Fruit fly (Drosophila melanogaster) whole organism: ENCODE results near the gene Cht7.
A peak's percentile ranks its signal among the peaks of the same experiment; 100 is the strongest.

ENCODE experiments used
- CG8478 ChIP-seq: fragments of >200 bp; optimal IDR thresholded peaks from 2 replicates; lab custom pipeline; 2018; ENCODE audit warnings: inconsistent platforms
- Dll ChIP-seq: fragments of >200 bp; optimal IDR thresholded peaks from 2 replicates; lab custom pipeline; 2017
- EcR ChIP-seq, 2 experiments: fragments of >200 bp; optimal IDR thresholded peaks; 2 replicates each; lab custom pipeline; 2017; ENCODE audit warnings: missing biosample characterization in 2 of 2, missing genetic modification characterization in 2 of 2, missing genetic modification reagents in 2 of 2
- pan ChIP-seq: fragments of >200 bp; optimal IDR thresholded peaks from 2 replicates; lab custom pipeline; 2017
- psq ChIP-seq: fragments of >200 bp; optimal IDR thresholded peaks from 2 replicates; lab custom pipeline; 2017
- usp ChIP-seq: fragments of >200 bp; optimal IDR thresholded peaks from 2 replicates; lab custom pipeline; 2017; ENCODE audit warnings: missing biosample characterization, missing genetic modification characterization, mixed read lengths

Cht7 gene

DNA sequence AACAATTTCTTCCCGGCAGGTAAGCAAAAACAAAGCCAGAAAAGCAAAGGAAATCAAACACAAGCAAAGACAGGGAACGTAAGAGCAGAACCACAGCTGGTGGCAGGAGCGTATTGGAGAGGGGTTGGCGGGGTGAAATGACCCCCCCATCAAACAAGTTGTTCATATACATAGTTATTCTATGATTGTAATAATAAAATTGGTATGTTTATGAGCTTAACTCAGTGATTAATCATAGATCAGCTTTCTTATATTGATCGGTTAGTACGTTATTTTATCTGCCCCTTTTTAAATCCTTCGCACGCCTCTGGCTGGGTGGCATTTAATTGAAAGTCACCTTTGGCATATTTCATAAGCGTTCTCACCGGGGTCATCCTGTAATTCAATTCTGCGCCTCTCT, 33.3 kb downstream of the Cht7 start:
- no peak for TF ChIP-seq CG8478 (lab: Kevin White, UChicago)
- no peak for TF ChIP-seq EcR (GFP tag; optimal IDR thresholded peaks at IDR 0.05; lab: Kevin White, UChicago)
- no peak for TF ChIP-seq psq (lab: Kevin White, UChicago)
- no peak for TF ChIP-seq usp (GFP tag; lab: Kevin White, UChicago)
- no peak for TF ChIP-seq pan (lab: Kevin White, UChicago)
- TF ChIP-seq Dll (lab: Kevin White, UChicago), result no peak

DNA sequence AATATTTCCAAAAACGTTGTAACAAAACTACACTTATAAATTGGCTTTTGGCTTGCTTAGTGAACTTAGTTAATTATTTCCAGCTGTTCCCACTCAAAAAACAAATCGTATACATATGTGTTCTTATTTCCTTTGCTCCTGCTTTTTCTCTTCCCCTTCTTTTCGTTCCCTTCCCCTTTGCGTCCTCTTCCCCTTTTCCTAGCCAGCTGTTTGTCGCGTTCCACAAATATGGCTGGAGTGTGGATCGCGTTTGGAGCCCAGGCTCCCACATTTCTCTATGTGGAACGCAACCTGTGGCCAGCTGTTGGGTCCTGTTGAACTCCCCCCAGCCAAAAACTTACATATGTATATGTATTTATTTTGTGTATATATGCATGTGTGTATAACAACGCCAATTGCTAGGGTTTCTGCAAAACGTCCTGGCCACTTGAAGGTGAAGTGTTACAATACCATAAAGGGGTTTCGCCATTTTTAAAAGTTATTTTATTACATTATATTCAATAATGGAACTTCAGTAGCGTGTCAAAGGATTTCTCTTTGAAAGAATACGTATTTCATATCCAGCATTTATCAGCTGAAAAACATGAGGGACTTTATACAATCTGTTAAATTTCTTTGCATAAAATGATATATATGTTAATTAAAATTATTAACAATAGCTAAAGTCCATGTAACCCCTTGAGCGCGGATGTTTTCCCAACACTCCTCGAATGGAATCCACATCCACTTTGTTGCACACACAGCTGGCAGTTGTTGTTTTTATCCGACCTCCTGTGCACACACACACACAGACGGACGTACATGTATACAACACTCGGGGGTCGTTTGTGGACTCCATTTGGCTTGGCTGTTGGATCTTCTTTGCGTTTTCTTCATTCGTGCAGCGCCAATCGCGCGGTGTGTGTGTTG, 34.8 kb downstream of the Cht7 start:
- TF ChIP-seq usp (GFP tag; lab: Kevin White, UChicago) (no peak), Dll (lab: Kevin White, UChicago) (no peak), psq (lab: Kevin White, UChicago) (no peak), CG8478 (lab: Kevin White, UChicago) (no peak), EcR (GFP tag; optimal IDR thresholded peaks at IDR 0.05; lab: Kevin White, UChicago) (no peak), pan (lab: Kevin White, UChicago) (no peak)

dm6 chr3L:3070274-3071204, 36.2 kb downstream of the Cht7 start, which contains the start of the genes CG32486 and PAN3:
Gene CG32486 (minus strand): TSS chr3L:3070839.
Gene PAN3 (plus strand): TSS chr3L:3071133.
- TF ChIP-seq psq (lab: Kevin White, UChicago), result no peak
- TF ChIP-seq Dll (lab: Kevin White, UChicago), result no peak
- no peak for TF ChIP-seq CG8478 (lab: Kevin White, UChicago)
- TF ChIP-seq EcR (GFP tag; optimal IDR thresholded peaks at IDR 0.05; lab: Kevin White, UChicago), result no peak
- no peak for TF ChIP-seq usp (GFP tag; lab: Kevin White, UChicago)
- no peak for TF ChIP-seq pan (lab: Kevin White, UChicago)

DNA sequence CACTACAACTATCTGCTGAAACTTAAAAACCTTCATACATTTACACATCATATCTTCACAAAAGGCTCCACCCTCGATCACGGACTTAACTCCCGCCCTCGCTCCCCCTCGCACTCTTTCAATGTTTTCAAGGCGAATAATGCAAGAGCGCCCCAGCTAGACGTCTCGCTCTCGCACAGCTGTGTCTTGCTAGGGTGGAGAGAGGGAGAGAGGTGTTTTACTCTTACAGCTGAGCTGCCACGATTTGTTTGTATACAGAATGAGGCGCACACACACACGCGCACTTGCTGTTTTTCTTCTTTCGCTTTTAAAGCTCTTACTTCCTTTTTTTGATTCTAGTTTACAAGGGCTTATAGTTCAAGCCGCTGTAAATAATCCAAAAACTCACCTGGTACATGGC, 37.0 kb downstream of the Cht7 start:
- TF ChIP-seq CG8478 (lab: Kevin White, UChicago) (peak; percentile 36), EcR (GFP tag; optimal IDR thresholded peaks at IDR 0.05; lab: Kevin White, UChicago) (no peak), pan (lab: Kevin White, UChicago) (no peak), Dll (lab: Kevin White, UChicago) (no peak), usp (GFP tag; lab: Kevin White, UChicago) (no peak)

DNA sequence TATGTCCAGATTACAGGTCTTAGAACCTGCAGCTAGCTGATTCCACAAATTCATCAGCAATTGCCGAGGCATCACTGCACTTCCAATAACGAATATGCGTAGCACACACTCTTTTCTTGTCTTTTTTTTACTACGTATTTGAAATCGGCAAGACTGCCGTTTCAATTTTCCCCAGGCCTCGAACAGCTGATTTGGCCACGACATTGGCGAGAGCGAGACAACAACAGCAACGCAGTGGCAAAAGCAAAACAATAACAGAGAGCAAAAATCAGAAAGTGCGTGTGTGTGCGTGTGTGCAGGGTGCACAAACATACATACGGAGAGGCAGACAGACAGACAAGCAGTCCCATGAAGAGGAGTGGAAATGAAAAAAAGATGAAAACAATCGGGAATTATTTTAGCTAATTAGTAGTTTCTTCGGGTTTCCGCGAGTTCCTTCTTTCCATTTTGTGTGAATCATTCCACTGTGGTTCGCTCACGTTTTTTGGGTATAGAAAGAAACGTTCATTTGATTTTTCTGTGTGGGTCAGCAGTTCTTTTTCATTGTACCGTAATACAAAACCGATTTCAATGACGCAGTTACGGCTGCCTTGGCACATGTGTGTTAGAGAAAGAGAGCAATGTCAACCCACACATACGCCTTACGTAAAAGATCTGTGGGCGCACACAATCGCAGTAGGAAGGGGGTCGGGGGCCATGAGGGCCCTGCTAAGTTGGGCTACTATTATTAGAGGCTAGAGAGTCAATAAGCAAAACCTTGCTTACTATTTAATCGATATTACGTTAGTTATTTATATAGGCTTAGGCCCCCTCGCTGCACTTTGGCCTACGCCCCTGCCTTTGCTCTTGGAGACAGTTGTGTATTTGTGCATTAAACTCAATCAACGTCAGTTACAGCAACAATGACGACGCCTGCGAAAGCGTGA, 46.4 kb downstream of the Cht7 start:
- TF ChIP-seq pan (lab: Kevin White, UChicago) (no peak), CG8478 (lab: Kevin White, UChicago) (peak; percentile 7), Dll (lab: Kevin White, UChicago) (no peak), EcR (GFP tag; optimal IDR thresholded peaks at IDR 0.05; lab: Kevin White, UChicago) (no peak), psq (lab: Kevin White, UChicago) (no peak), usp (GFP tag; lab: Kevin White, UChicago) (no peak)

- TF ChIP-seq EcR (GFP tag; optimal IDR thresholded peaks at IDR 0.05; lab: Kevin White, UChicago) (peak in 1 of 2 experiments; percentile 57), usp (GFP tag; lab: Kevin White, UChicago) (no peak)
Observed at dm6 chr3L:3058970-3059883, 47.5 kb downstream of the Cht7 start.

DNA sequence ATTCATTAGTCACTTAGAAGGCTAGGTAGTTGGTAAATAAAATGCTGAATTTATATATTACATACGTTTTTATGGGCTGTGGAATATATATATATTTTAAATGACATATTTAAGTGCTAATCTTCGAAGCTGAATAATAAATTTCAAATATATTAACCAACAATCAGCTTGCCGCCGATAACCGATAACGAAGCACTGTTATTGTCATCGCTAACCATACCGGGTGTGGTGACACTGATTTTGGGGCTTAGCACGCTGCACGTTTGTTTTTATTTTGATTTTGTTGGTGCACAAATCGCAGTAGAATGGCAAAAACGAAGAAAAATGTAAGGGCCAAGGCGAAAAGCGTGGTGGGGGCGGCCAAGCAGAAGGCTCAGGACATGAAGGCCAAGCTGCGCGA, 51.9 kb downstream of the Cht7 start, which contains the start of gene CG16753:
TSS of gene CG16753 (plus strand) at position 229 of the 400 bp plus-strand sequence.
- TF ChIP-seq usp (GFP tag; lab: Kevin White, UChicago) (no peak), EcR (GFP tag; optimal IDR thresholded peaks at IDR 0.05; lab: Kevin White, UChicago) (no peak), pan (lab: Kevin White, UChicago) (no peak), Dll (lab: Kevin White, UChicago) (no peak), CG8478 (lab: Kevin White, UChicago) (no peak), psq (lab: Kevin White, UChicago) (no peak)

DNA sequence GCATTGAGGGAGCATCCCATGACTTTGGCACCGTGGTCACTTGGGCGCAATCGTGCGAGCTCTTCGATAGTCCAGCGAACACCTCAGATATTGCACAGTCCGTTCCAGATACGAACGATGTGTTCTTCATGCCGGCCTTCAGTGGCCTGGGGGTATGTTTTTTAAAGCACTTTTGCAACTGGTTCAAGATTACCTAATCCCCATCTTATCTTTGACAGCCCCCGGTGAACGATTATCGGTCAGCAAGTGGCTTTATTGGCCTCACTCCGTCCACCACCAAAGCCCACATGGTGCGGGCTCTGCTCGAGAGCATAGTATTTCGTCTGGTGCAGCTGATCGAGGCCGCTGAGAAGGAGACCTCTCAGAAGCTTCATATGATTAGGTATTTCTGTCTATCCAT, 52.7 kb downstream of the Cht7 start:
- TF ChIP-seq usp (GFP tag; lab: Kevin White, UChicago), result no peak
- TF ChIP-seq Dll (lab: Kevin White, UChicago), result no peak
- no peak for TF ChIP-seq EcR (GFP tag; optimal IDR thresholded peaks at IDR 0.05; lab: Kevin White, UChicago)
- no peak for TF ChIP-seq psq (lab: Kevin White, UChicago)
- no peak for TF ChIP-seq CG8478 (lab: Kevin White, UChicago)
- TF ChIP-seq pan (lab: Kevin White, UChicago), result no peak
